Fruit fly (Drosophila melanogaster) whole organism, pupa: ENCODE data around the gene jar.

Experiments used
- CG10348 ChIP-seq: fragments of 200-800 bp; sonication (Bioruptor generic); IDR thresholded peaks from 2 replicates; pipeline ENCODE4 v1.3.6; 2022; ENCODE audit warnings: missing biosample characterization, missing genetic modification characterization
- CG12605 ChIP-seq: fragments of 200-800 bp; sonication (Bioruptor generic); IDR thresholded peaks from 2 replicates; pipeline ENCODE4 v1.3.6; 2022; ENCODE audit warnings: missing biosample characterization, missing genetic modification characterization
- CG13204 ChIP-seq: fragments of 200-800 bp; sonication (Bioruptor generic); optimal IDR thresholded peaks from 2 replicates; lab custom pipeline; 2018; ENCODE audit warnings: missing biosample characterization, mild to moderate bottlenecking, missing genetic modification characterization, moderate library complexity
- CG14655 ChIP-seq: fragments of 200-800 bp; sonication (Bioruptor generic); optimal IDR thresholded peaks from 3 replicates; lab custom pipeline; 2017; ENCODE audit warnings: mild to moderate bottlenecking, missing biosample characterization, missing genetic modification reagents, missing genetic modification characterization
- CG17806 ChIP-seq: fragments of 200-800 bp; sonication (Bioruptor generic); optimal IDR thresholded peaks from 2 replicates; lab custom pipeline; 2018; ENCODE audit warnings: missing biosample characterization, mild to moderate bottlenecking, missing genetic modification characterization, moderate library complexity
- CG32121 ChIP-seq: fragments of 200-800 bp; sonication (Bioruptor generic); IDR thresholded peaks from 2 replicates; pipeline ENCODE4 v1.3.6; 2022; ENCODE audit warnings: missing biosample characterization, missing genetic modification characterization
- CG4496 ChIP-seq: fragments of 200-800 bp; sonication (Bioruptor generic); IDR thresholded peaks from 3 replicates; pipeline ENCODE4 v1.3.6; 2022; ENCODE audit warnings: missing biosample characterization, missing genetic modification characterization
- CG8159 ChIP-seq: fragments of 200-800 bp; sonication (Bioruptor generic); optimal IDR thresholded peaks from 3 replicates; lab custom pipeline; 2018; ENCODE audit warnings: missing biosample characterization, mild to moderate bottlenecking, missing genetic modification characterization, moderate library complexity
- CG8301 ChIP-seq: fragments of 200-800 bp; sonication (Bioruptor generic); optimal IDR thresholded peaks from 2 replicates; lab custom pipeline; 2018; ENCODE audit warnings: missing biosample characterization, mild to moderate bottlenecking, missing genetic modification characterization
- D1 ChIP-seq: fragments of 200-800 bp; sonication (Bioruptor generic); optimal IDR thresholded peaks from 2 replicates; lab custom pipeline; 2018; ENCODE audit warnings: missing biosample characterization, mild to moderate bottlenecking, missing genetic modification characterization, moderate library complexity
- Ets98B ChIP-seq: fragments of 200-800 bp; sonication (Bioruptor generic); IDR thresholded peaks from 2 replicates; pipeline ENCODE4 v1.3.6; 2022; ENCODE audit warnings: missing biosample characterization, missing genetic modification characterization
- Pif1A ChIP-seq: fragments of 200-800 bp; sonication (Bioruptor generic); optimal IDR thresholded peaks from 3 replicates; lab custom pipeline; 2016; ENCODE audit warnings: missing biosample characterization, missing genetic modification characterization
- fd96Ca ChIP-seq: fragments of 200-800 bp; sonication (Bioruptor generic); IDR thresholded peaks from 3 replicates; pipeline ENCODE4 v1.3.6; 2022; ENCODE audit warnings: missing biosample characterization, missing genetic modification characterization
- gl ChIP-seq: fragments of 200-800 bp; sonication (Bioruptor generic); optimal IDR thresholded peaks from 2 replicates; lab custom pipeline; 2018; ENCODE audit warnings: missing biosample characterization, mild to moderate bottlenecking, missing genetic modification characterization

DNA sequence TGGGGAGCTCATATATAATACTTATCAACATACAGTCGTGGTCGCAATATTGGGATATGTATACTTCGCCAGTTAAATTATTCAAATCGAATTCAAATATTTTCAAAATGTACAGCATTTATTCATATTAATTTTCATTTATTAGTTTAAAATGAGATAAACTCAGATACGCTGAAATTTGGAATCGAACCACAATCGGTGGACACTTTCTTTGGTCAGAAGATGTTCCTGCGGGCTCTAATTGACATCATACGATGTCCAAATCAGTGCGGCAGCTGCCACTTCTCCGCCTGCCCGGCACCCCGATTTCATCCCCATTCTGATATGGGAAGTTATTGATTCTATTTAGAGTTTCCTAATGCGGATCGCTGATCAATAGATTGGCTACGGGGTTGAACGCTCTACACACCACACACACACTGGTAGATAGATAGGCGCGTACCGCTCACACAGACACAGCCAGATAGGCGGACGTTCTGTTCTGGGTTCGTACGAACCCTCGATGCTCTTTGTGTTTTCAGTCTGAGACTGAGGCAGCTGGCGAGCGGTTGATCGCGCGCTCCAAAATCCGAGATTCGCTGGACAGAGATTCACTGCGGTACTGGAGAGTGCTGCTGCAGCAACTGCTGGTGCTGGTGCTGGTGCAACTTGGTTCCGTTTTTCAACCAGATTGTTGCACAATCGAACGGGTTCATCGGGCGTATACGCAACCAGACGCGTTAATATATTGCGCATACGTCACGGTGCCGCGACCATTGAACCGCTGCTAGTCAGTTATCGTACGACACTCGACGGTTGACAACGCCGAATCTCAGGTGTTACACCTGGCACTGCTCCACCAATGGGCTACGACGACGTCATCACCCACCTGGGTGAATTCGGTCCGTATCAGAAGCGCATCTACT, 5.3 kb upstream of the jar start, which contains the start of gene Orct:
- TF ChIP-seq Pif1A (GFP tag; lab: Kevin White, UChicago) (peak; percentile 65), gl (no peak), CG10348 (GFP tag; lab: Robert Waterston, UW) (no peak), CG32121 (GFP tag; lab: Robert Waterston, UW) (peak; percentile 46; the same call in 1 of the 2 replicates), fd96Ca (GFP tag; lab: Robert Waterston, UW) (peak; percentile 47; the same call in 2 of the 3 replicates), CG17806 (peak; percentile 34), CG8159 (tag; lab: Kevin White, UChicago) (peak; percentile 76), CG8301 (tag; lab: Kevin White, UChicago) (peak; percentile 52), Ets98B (no peak), CG14655 (GFP tag; lab: Kevin White, UChicago) (peak; percentile 65), D1 (tag; lab: Kevin White, UChicago) (no peak), CG13204 (GFP tag; lab: Kevin White, UChicago) (peak; percentile 96), CG4496 (GFP tag; lab: Robert Waterston, UW) (no peak; the same call in 2 of the 3 replicates), CG12605 (GFP tag; lab: Robert Waterston, UW) (no peak)
